Worm (Caenorhabditis elegans): ENCODE data around the gene F41F3.1.
A peak's percentile ranks its signal among the peaks of the same experiment; 100 is the strongest.

F41F3.1 gene

ce11 chrV:4628517-4628930 is 25.8 kb upstream of the F41F3.1 start, which contains the start of gene pmt-2 (continued):
- TF ChIP-seq nhr-80 (tag; optimal IDR thresholded peaks at IDR 0.05), result peak; percentile 71
- TF ChIP-seq B0336.3 (GFP tag; IDR thresholded peaks at IDR 0.05), result 0 out of 2 replicates have a peak, but pooled peaks have one; percentile 54
- TF ChIP-seq T07F8.4 (tag; optimal IDR thresholded peaks at IDR 0.05), result no peak
- TF ChIP-seq lsl-1 (GFP tag; optimal IDR thresholded peaks at IDR 0.05), result no peak
- TF ChIP-seq dpff-1 (tag; optimal IDR thresholded peaks at IDR 0.05), result no peak
- TF ChIP-seq xnd-1 (tag; optimal IDR thresholded peaks at IDR 0.05), result no peak
- no peak for TF ChIP-seq mes-4 (tag; optimal IDR thresholded peaks at IDR 0.05)
- TF ChIP-seq ztf-28 (GFP tag; IDR thresholded peaks at IDR 0.05), result no peak
- no peak for TF ChIP-seq nfya-1 (tag; optimal IDR thresholded peaks at IDR 0.05; ENCODE audit: borderline replicate concordance, insufficient read depth)
- TF ChIP-seq rec-8 (tag; optimal IDR thresholded peaks at IDR 0.05), result no peak
- TF ChIP-seq sea-2 (GFP tag; IDR thresholded peaks at IDR 0.05), result no peak
- TF ChIP-seq repo-1 (tag; optimal IDR thresholded peaks at IDR 0.05), result no peak
- no peak for TF ChIP-seq zim-3 (tag; optimal IDR thresholded peaks at IDR 0.05)
- no peak for TF ChIP-seq ama-1 (optimal IDR thresholded peaks at IDR 0.05)
- TF ChIP-seq ama-1 (GFP tag; optimal IDR thresholded peaks at IDR 0.05), result no peak
- no peak for TF ChIP-seq ZK185.1 (tag; optimal IDR thresholded peaks at IDR 0.05; ENCODE audit: poor library complexity, severe bottlenecking)
- TF ChIP-seq hmg-1.2 (GFP tag; IDR thresholded peaks at IDR 0.05), result no peak
- no peak for TF ChIP-seq ceh-91 (GFP tag; IDR thresholded peaks at IDR 0.05)
- no peak for TF ChIP-seq ekl-4 (GFP tag; IDR thresholded peaks at IDR 0.05)
- no peak for TF ChIP-seq mcd-1 (GFP tag; IDR thresholded peaks at IDR 0.05)
- no peak; the same call in 1 of the 2 replicates for TF ChIP-seq nfyb-1 (GFP tag; IDR thresholded peaks at IDR 0.05)
- TF ChIP-seq F33H1.4 (GFP tag; IDR thresholded peaks at IDR 0.05), result no peak
- TF ChIP-seq lin-40 (tag; optimal IDR thresholded peaks at IDR 0.05), result peak; percentile 21
- TF ChIP-seq lin-54 (GFP tag; optimal IDR thresholded peaks at IDR 0.05), result no peak
- no peak for TF ChIP-seq efl-1 (GFP tag; optimal IDR thresholded peaks at IDR 0.05)
- TF ChIP-seq ztf-6 (GFP tag; IDR thresholded peaks at IDR 0.05), result no peak
- no peak for TF ChIP-seq hsf-1 (GFP tag; IDR thresholded peaks at IDR 0.05)
- peak; percentile 5 for TF ChIP-seq nhr-27 (tag; optimal IDR thresholded peaks at IDR 0.05)
- TF ChIP-seq pha-4 (tag; optimal IDR thresholded peaks at IDR 0.05), result no peak
- no peak for TF ChIP-seq tlf-1 (GFP tag; optimal IDR thresholded peaks at IDR 0.05)
- TF ChIP-seq F37B4.10 (GFP tag; IDR thresholded peaks at IDR 0.05), result no peak
- TF ChIP-seq F57A8.1 (GFP tag; optimal IDR thresholded peaks at IDR 0.05), result no peak
- no peak for TF ChIP-seq lag-1 (GFP tag; IDR thresholded peaks at IDR 0.05)
- TF ChIP-seq attf-5 (GFP tag; optimal IDR thresholded peaks at IDR 0.05), result no peak
- TF ChIP-seq D2030.7 (GFP tag; IDR thresholded peaks at IDR 0.05), result no peak
- TF ChIP-seq B0019.2 (GFP tag; conservative IDR thresholded peaks at IDR 0.05), result no peak
- no peak for TF ChIP-seq snpc-1.1 (tag; optimal IDR thresholded peaks at IDR 0.05; ENCODE audit: insufficient read depth)
- no peak for TF ChIP-seq snpc-1.3 (tag; optimal IDR thresholded peaks at IDR 0.05; ENCODE audit: insufficient read depth)
- TF ChIP-seq Y53F4B.3 (GFP tag; IDR thresholded peaks at IDR 0.05), result no peak
- no peak for TF ChIP-seq F49E8.2 (tag; optimal IDR thresholded peaks at IDR 0.05; ENCODE audit: insufficient read depth)
- TF ChIP-seq B0261.1 (tag; optimal IDR thresholded peaks at IDR 0.05), result no peak
- no peak for TF ChIP-seq F22D6.2 (tag; optimal IDR thresholded peaks at IDR 0.05)
- no peak for TF ChIP-seq F10E7.11 (tag; optimal IDR thresholded peaks at IDR 0.05)
- TF ChIP-seq ceh-40 (GFP tag; IDR thresholded peaks at IDR 0.05), result no peak
- no peak for TF ChIP-seq ztf-25 (GFP tag; IDR thresholded peaks at IDR 0.05)
- TF ChIP-seq ztf-22 (GFP tag; optimal IDR thresholded peaks at IDR 0.05), result no peak
- no peak for TF ChIP-seq F55B11.4 (tag; optimal IDR thresholded peaks at IDR 0.05; ENCODE audit: borderline replicate concordance, insufficient read depth)
- no peak for TF ChIP-seq lin-35 (GFP tag; optimal IDR thresholded peaks at IDR 0.05)
- no peak for TF ChIP-seq dpl-1 (GFP tag; optimal IDR thresholded peaks at IDR 0.05)

Measured in whole organism, young adult.